Fruit fly (Drosophila melanogaster): Measurements from ENCODE around the gene Atac3.

The Atac3 gene

DNA sequence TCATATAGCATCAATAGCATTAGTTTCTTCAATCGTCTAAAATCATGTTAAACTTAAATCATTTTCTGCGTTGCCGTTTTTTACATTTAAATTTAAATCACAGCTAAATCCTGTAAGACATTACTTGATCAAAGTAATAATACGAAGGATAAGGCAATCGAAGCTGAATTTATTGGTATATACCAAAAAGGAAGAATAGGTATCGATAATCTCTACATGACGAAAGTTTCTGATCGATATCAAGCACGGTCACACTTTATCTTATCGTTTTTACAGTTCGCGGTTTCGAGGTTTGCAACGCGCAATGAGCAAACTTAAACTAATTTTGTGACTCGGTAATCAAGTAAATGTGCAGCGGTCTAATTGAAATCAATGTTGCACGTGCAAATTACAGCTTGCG is at the start of gene Atac3, which contains the start of gene Ptpmeg (continued):
- TF ChIP-seq CG4282 (GFP tag; optimal IDR thresholded peaks at IDR 0.05) (no peak), CG14050 (GFP tag; IDR thresholded peaks at IDR 0.05) (no peak), CG31365 (tag; optimal IDR thresholded peaks at IDR 0.05) (no peak), gsb-n (tag; optimal IDR thresholded peaks at IDR 0.05) (no peak), GATAe (GFP tag; conservative IDR thresholded peaks at IDR 0.05) (no peak), CG16813 (GFP tag; IDR thresholded peaks at IDR 0.05; ENCODE audit: partially characterized antibody) (peak; percentile 50; the same call in 2 of the 3 replicates), zfh1 (GFP tag; IDR thresholded peaks at IDR 0.05) (no peak), gem (tag; optimal IDR thresholded peaks at IDR 0.05) (no peak), CG10654 (GFP tag; optimal IDR thresholded peaks at IDR 0.05) (no peak), grn (GFP tag; optimal IDR thresholded peaks at IDR 0.05) (peak; percentile 33), lmd (GFP tag; IDR thresholded peaks at IDR 0.05) (no peak), CG18599 (GFP tag; optimal IDR thresholded peaks at IDR 0.05) (no peak), Hmr (GFP tag; optimal IDR thresholded peaks at IDR 0.05) (peak; percentile 15), CG4707 (GFP tag; optimal IDR thresholded peaks at IDR 0.05) (no peak), lov (optimal IDR thresholded peaks at IDR 0.05) (no peak), lov (GFP tag; IDR thresholded peaks at IDR 0.05) (no peak), ci (GFP tag; IDR thresholded peaks at IDR 0.05) (no peak), croc (GFP tag; conservative IDR thresholded peaks at IDR 0.05) (no peak), CG10267 (tag; optimal IDR thresholded peaks at IDR 0.05) (peak; percentile 61), CG11560 (tag; IDR thresholded peaks at IDR 0.05) (no peak), CG10565 (GFP tag; optimal IDR thresholded peaks at IDR 0.05) (no peak), CG30020 (tag; optimal IDR thresholded peaks at IDR 0.05) (peak; percentile 23), CG8944 (GFP tag; optimal IDR thresholded peaks at IDR 0.05) (no peak), H2.0 (GFP tag; IDR thresholded peaks at IDR 0.05) (no peak), lbe (GFP tag; optimal IDR thresholded peaks at IDR 0.05) (no peak), esg (GFP tag; conservative IDR thresholded peaks at IDR 0.05) (no peak), nerfin-2 (GFP tag; IDR thresholded peaks at IDR 0.05; ENCODE audit: partially characterized antibody) (no peak), CG13123 (GFP tag; optimal IDR thresholded peaks at IDR 0.05) (no peak), Ssrp (tag; optimal IDR thresholded peaks at IDR 0.05) (no peak), phol (tag; optimal IDR thresholded peaks at IDR 0.05) (peak; percentile 23), Sry-δ (GFP tag; optimal IDR thresholded peaks at IDR 0.05) (peak; percentile 66), CG17359 (tag; optimal IDR thresholded peaks at IDR 0.05) (no peak), maf-S (GFP tag; optimal IDR thresholded peaks at IDR 0.05) (no peak), CG10147 (GFP tag; optimal IDR thresholded peaks at IDR 0.05) (no peak), toy (GFP tag; IDR thresholded peaks at IDR 0.05) (no peak), unc-4 (GFP tag; IDR thresholded peaks at IDR 0.05; ENCODE audit: partially characterized antibody) (peak; percentile 73), usp (GFP tag; optimal IDR thresholded peaks at IDR 0.05) (no peak), CG11247 (GFP tag; IDR thresholded peaks at IDR 0.05) (no peak), CG15514 (GFP tag; optimal IDR thresholded peaks at IDR 0.05) (no peak), hkb (optimal IDR thresholded peaks at IDR 0.05) (no peak), hkb (GFP tag; IDR thresholded peaks at IDR 0.05) (no peak), chn (GFP tag; optimal IDR thresholded peaks at IDR 0.05) (no peak), hbn (GFP tag; IDR thresholded peaks at IDR 0.05; ENCODE audit: partially characterized antibody) (peak; percentile 51), tap (tag; optimal IDR thresholded peaks at IDR 0.05) (no peak), MBD-R2 (GFP tag; IDR thresholded peaks at IDR 0.05) (no peak), nerfin-1 (tag; optimal IDR thresholded peaks at IDR 0.05) (no peak), Hr51 (GFP tag; optimal IDR thresholded peaks at IDR 0.05) (no peak), CG7556 (GFP tag; optimal IDR thresholded peaks at IDR 0.05) (no peak), Dbx (GFP tag; IDR thresholded peaks at IDR 0.05) (no peak), CG12299 (tag; optimal IDR thresholded peaks at IDR 0.05) (no peak), CG6254 (GFP tag; optimal IDR thresholded peaks at IDR 0.05) (no peak), stwl (tag; optimal IDR thresholded peaks at IDR 0.05) (peak; percentile 95)
